Fruit fly (Drosophila melanogaster): Measurements from ENCODE around the gene nsl1.

DNA sequence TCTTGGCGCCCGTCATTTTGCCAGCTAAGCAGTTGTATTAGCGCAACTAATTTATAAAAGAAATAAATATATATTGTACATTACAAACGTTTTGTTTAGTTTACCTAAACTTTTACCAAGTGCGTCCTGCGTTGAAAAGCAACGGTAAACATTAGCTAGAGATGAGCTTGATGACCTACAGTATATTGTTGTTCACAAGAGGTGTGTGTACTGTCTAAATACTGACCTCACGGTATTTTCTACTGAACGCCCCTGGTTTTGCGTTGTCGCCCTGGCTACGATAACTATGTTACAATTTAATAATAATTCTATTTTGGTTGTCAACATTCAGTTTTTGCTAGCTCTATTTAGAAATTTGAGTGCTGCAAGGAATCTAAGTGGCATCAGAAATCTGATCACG is 1.2 kb upstream of the nsl1 start, which contains the start of gene Acyp2:
- no peak for TF ChIP-seq CG9948 (tag; optimal IDR thresholded peaks at IDR 0.05)
- TF ChIP-seq rn (GFP tag; IDR thresholded peaks at IDR 0.05) = no peak
- TF ChIP-seq CG10348 (GFP tag; IDR thresholded peaks at IDR 0.05) = no peak
- TF ChIP-seq CG13204 (GFP tag; optimal IDR thresholded peaks at IDR 0.05) = no peak
- TF ChIP-seq CG12605 (GFP tag; IDR thresholded peaks at IDR 0.05) = no peak
- no peak for TF ChIP-seq CG17806 (tag; optimal IDR thresholded peaks at IDR 0.05)
- TF ChIP-seq EcR (GFP tag; optimal IDR thresholded peaks at IDR 0.05) = no peak
- TF ChIP-seq CG15710 (tag; optimal IDR thresholded peaks at IDR 0.05) = no peak
- no peak for TF ChIP-seq D1 (tag; optimal IDR thresholded peaks at IDR 0.05)
